Fruit fly (Drosophila melanogaster) whole organism, wandering third instar larva: ENCODE measurements around the gene CG13284.

ENCODE experiments used
- Abd-B ChIP-seq: fragments of >200 bp; optimal IDR thresholded peaks from 2 replicates; lab custom pipeline; 2017; ENCODE audit warnings: missing biosample characterization, missing genetic modification characterization
- CG32264 ChIP-seq: fragments of 200-800 bp; sonication (Bioruptor generic); optimal IDR thresholded peaks from 2 replicates; lab custom pipeline; 2016; ENCODE audit warnings: missing biosample characterization, missing genetic modification characterization
- CG9705 ChIP-seq: fragments of 200-800 bp; sonication (Bioruptor generic); optimal IDR thresholded peaks from 2 replicates; lab custom pipeline; 2018; ENCODE audit warnings: missing biosample characterization, mild to moderate bottlenecking, missing genetic modification characterization
- CrebA ChIP-seq: fragments of 200-800 bp; sonication (Bioruptor generic); optimal IDR thresholded peaks from 2 replicates; lab custom pipeline; 2016; ENCODE audit warnings: missing biosample characterization, mild to moderate bottlenecking, missing genetic modification characterization, borderline replicate concordance
- Dfd ChIP-seq: fragments of >200 bp; optimal IDR thresholded peaks from 2 replicates; lab custom pipeline; 2017; ENCODE audit warnings: missing biosample characterization, missing genetic modification characterization
- Dif ChIP-seq: fragments of 200-275, 200-300 bp; sonication (Bioruptor generic); optimal IDR thresholded peaks from 2 replicates; lab custom pipeline; 2018; ENCODE audit warnings: missing biosample characterization, missing genetic modification characterization; ENCODE audit not compliant: partially characterized antibody
- GATAd ChIP-seq: sonication (Bioruptor generic); optimal IDR thresholded peaks from 2 replicates; lab custom pipeline; 2016; ENCODE audit warnings: missing biosample characterization, missing genetic modification characterization
- HLH106 ChIP-seq: fragments of 200-800 bp; optimal IDR thresholded peaks from 3 replicates; lab custom pipeline; 2019; ENCODE audit warnings: missing biosample characterization, mild to moderate bottlenecking, missing genetic modification characterization, moderate library complexity
- Hr83 ChIP-seq: fragments of 200-300 bp; sonication (Bioruptor generic); optimal IDR thresholded peaks from 2 replicates; lab custom pipeline; 2016; ENCODE audit warnings: missing biosample characterization, mild to moderate bottlenecking, missing genetic modification characterization, moderate library complexity; ENCODE audit not compliant: poor library complexity, severe bottlenecking
- Jra ChIP-seq: sonication (Bioruptor generic); optimal IDR thresholded peaks from 2 replicates; lab custom pipeline; 2016; ENCODE audit warnings: missing biosample characterization, missing genetic modification characterization
- Mio ChIP-seq: sonication (Bioruptor generic); optimal IDR thresholded peaks from 2 replicates; lab custom pipeline; 2016; ENCODE audit warnings: missing biosample characterization, missing genetic modification characterization
- Myc ChIP-seq: fragments of >200 bp; optimal IDR thresholded peaks from 2 replicates; lab custom pipeline; 2017
- N ChIP-seq: fragments of >200 bp; optimal IDR thresholded peaks from 2 replicates; lab custom pipeline; 2018; ENCODE audit warnings: missing biosample characterization, missing external identifiers, missing genetic modification characterization
- OdsH ChIP-seq: fragments of 200-800 bp; sonication (Bioruptor generic); optimal IDR thresholded peaks from 2 replicates; lab custom pipeline; 2016; ENCODE audit warnings: missing biosample characterization, mild to moderate bottlenecking, missing genetic modification characterization
- Rel ChIP-seq, 2 experiments: fragments of 200-800 bp; sonication (Bioruptor generic) in 1 of 2; optimal IDR thresholded peaks; 2 replicates in 1 of 2; 3 replicates in 1 of 2; lab custom pipeline; 2016 to 2019; ENCODE audit warnings: mild to moderate bottlenecking in 2 of 2, missing biosample characterization in 2 of 2, missing genetic modification characterization in 2 of 2, moderate library complexity in 1 of 2
- Sp1 ChIP-seq: fragments of 200-800 bp; sonication (Bioruptor generic); optimal IDR thresholded peaks from 3 replicates; lab custom pipeline; 2019; ENCODE audit warnings: missing biosample characterization, mild to moderate bottlenecking, missing genetic modification characterization, moderate library complexity
- br ChIP-seq: fragments of 200-800 bp; sonication (Bioruptor generic); optimal IDR thresholded peaks from 2 replicates; lab custom pipeline; 2016; ENCODE audit warnings: missing biosample characterization, missing genetic modification characterization
- brk ChIP-seq: fragments of 200-800 bp; sonication (Bioruptor generic); optimal IDR thresholded peaks from 2 replicates; lab custom pipeline; 2016; ENCODE audit warnings: missing biosample characterization, mild to moderate bottlenecking, missing genetic modification characterization
- ey ChIP-seq: fragments of 200-800 bp; sonication (Bioruptor generic); optimal IDR thresholded peaks from 2 replicates; lab custom pipeline; 2016; ENCODE audit warnings: missing biosample characterization, missing genetic modification characterization
- foxo ChIP-seq, 2 experiments: fragments of 200-800 bp; sonication (Bioruptor generic); optimal IDR thresholded peaks; 2 replicates in 1 of 2; 3 replicates in 1 of 2; lab custom pipeline; 2016 to 2017; ENCODE audit warnings: missing biosample characterization in 2 of 2, missing genetic modification characterization in 2 of 2
- fru ChIP-seq: fragments of 200-800 bp; sonication (Bioruptor generic); optimal IDR thresholded peaks from 3 replicates; lab custom pipeline; 2016; ENCODE audit warnings: missing biosample characterization, mild to moderate bottlenecking, missing genetic modification characterization
- h ChIP-seq: fragments of 200-800 bp; sonication (Bioruptor generic); optimal IDR thresholded peaks from 3 replicates; lab custom pipeline; 2016; ENCODE audit warnings: missing biosample characterization, mild to moderate bottlenecking, missing genetic modification characterization
- jim ChIP-seq: fragments of 175-275, 200-325 bp; sonication (Bioruptor generic); optimal IDR thresholded peaks from 2 replicates; lab custom pipeline; 2016; ENCODE audit warnings: missing biosample characterization, mild to moderate bottlenecking, missing genetic modification characterization
- lola ChIP-seq: fragments of >200 bp; optimal IDR thresholded peaks from 2 replicates; lab custom pipeline; 2017; ENCODE audit warnings: missing biosample characterization, missing genetic modification characterization
- pan ChIP-seq: fragments of >200 bp; optimal IDR thresholded peaks from 2 replicates; lab custom pipeline; 2017
- psq ChIP-seq: fragments of 200-800 bp; sonication (Bioruptor generic); optimal IDR thresholded peaks from 3 replicates; lab custom pipeline; 2017; ENCODE audit warnings: missing biosample characterization, mild to moderate bottlenecking, missing genetic modification characterization, moderate library complexity
- sage ChIP-seq: fragments of 200-800 bp; sonication (Bioruptor generic); optimal IDR thresholded peaks from 2 replicates; lab custom pipeline; 2016; ENCODE audit warnings: missing biosample characterization, mild to moderate bottlenecking, missing genetic modification characterization
- sv ChIP-seq: fragments of 200-800 bp; sonication (Bioruptor generic); optimal IDR thresholded peaks from 3 replicates; lab custom pipeline; 2016; ENCODE audit warnings: missing biosample characterization, missing genetic modification characterization
- tai ChIP-seq: sonication (Bioruptor generic); optimal IDR thresholded peaks from 2 replicates; lab custom pipeline; 2016; ENCODE audit warnings: missing biosample characterization, missing genetic modification characterization
- usp ChIP-seq: fragments of >200 bp; optimal IDR thresholded peaks from 2 replicates; lab custom pipeline; 2017; ENCODE audit warnings: missing biosample characterization, missing genetic modification characterization
- woc ChIP-seq: sonication (Bioruptor generic); optimal IDR thresholded peaks from 2 replicates; lab custom pipeline; 2016; ENCODE audit warnings: missing biosample characterization, mild to moderate bottlenecking, missing genetic modification characterization

The CG13284 gene

dm6 chr2L:16843336-16843735, 5.2 kb downstream of the CG13284 start:
- TF ChIP-seq fru (GFP tag; lab: Kevin White, UChicago) (peak; percentile 20), h (GFP tag; lab: Kevin White, UChicago) (peak; percentile 13), sage (GFP tag; lab: Kevin White, UChicago) (no peak), Sp1 (GFP tag; lab: Kevin White, UChicago) (no peak), Myc (lab: Kevin White, UChicago) (no peak), Hr83 (no peak), brk (GFP tag; lab: Kevin White, UChicago) (no peak), N (GFP tag; lab: Kevin White, UChicago) (no peak), Rel (GFP tag; optimal IDR thresholded peaks at IDR 0.05; lab: Kevin White, UChicago) (no peak), Rel (tag; optimal IDR thresholded peaks at IDR 0.05; lab: Kevin White, UChicago) (no peak), Mio (GFP tag; lab: Kevin White, UChicago) (no peak), usp (no peak), foxo (GFP tag; optimal IDR thresholded peaks at IDR 0.05; lab: Kevin White, UChicago) (peak in 1 of 2 experiments; percentile 6), CG32264 (GFP tag; lab: Kevin White, UChicago) (no peak), lola (no peak), jim (GFP tag; lab: Kevin White, UChicago) (no peak), ey (GFP tag; lab: Kevin White, UChicago) (no peak)

dm6 chr2L:16842505-16842904, 6.0 kb downstream of the CG13284 start:
- TF ChIP-seq HLH106, result no peak
- TF ChIP-seq fru (GFP tag; lab: Kevin White, UChicago), result peak; percentile 27
- peak; percentile 47 for TF ChIP-seq woc (GFP tag; lab: Kevin White, UChicago)
- TF ChIP-seq OdsH, result peak; percentile 45
- TF ChIP-seq, all 38 proteins: peak for 3

dm6 chr2L:16839665-16840064, 8.9 kb downstream of the CG13284 start:
- no peak for TF ChIP-seq sv (GFP tag; lab: Kevin White, UChicago)
- TF ChIP-seq lola, result no peak

- TF ChIP-seq Mio (GFP tag; lab: Kevin White, UChicago) (no peak), sage (GFP tag; lab: Kevin White, UChicago) (no peak), tai (no peak), h (GFP tag; lab: Kevin White, UChicago) (no peak), HLH106 (no peak), GATAd (GFP tag; lab: Kevin White, UChicago) (no peak), N (GFP tag; lab: Kevin White, UChicago) (no peak), Abd-B (no peak), br (GFP tag; lab: Kevin White, UChicago) (no peak), woc (GFP tag; lab: Kevin White, UChicago) (no peak)
Observed at dm6 chr2L:16837672-16838071, 10.8 kb downstream of the CG13284 start, which contains the start of the genes SclA and SclB. SclA (plus strand) TSS chr2L:16837972. SclB (plus strand) TSS chr2L:16837972.

- TF ChIP-seq h (GFP tag; lab: Kevin White, UChicago) (no peak), Myc (lab: Kevin White, UChicago) (no peak), OdsH (no peak), CG9705 (GFP tag; lab: Kevin White, UChicago) (no peak), Rel (GFP tag; optimal IDR thresholded peaks at IDR 0.05; lab: Kevin White, UChicago) (no peak), Rel (tag; optimal IDR thresholded peaks at IDR 0.05; lab: Kevin White, UChicago) (no peak), lola (no peak), Jra (no peak), tai (no peak)
Observed at dm6 chr2L:16837158-16837557, 11.4 kb downstream of the CG13284 start, which contains the start of gene Nepl9. Nepl9 (minus strand) TSS chr2L:16837258.

- TF ChIP-seq psq (GFP tag; lab: Kevin White, UChicago) (no peak), CrebA (GFP tag; lab: Kevin White, UChicago) (no peak), Dfd (GFP tag; lab: Kevin White, UChicago) (no peak), Jra (no peak), tai (no peak), Hr83 (no peak), pan (lab: Kevin White, UChicago) (no peak), CG32264 (GFP tag; lab: Kevin White, UChicago) (no peak), Dif (GFP tag; lab: Kevin White, UChicago) (no peak), Sp1 (GFP tag; lab: Kevin White, UChicago) (no peak), woc (GFP tag; lab: Kevin White, UChicago) (no peak), HLH106 (no peak), fru (GFP tag; lab: Kevin White, UChicago) (no peak), Rel (GFP tag; optimal IDR thresholded peaks at IDR 0.05; lab: Kevin White, UChicago) (no peak), Rel (tag; optimal IDR thresholded peaks at IDR 0.05; lab: Kevin White, UChicago) (no peak)
Observed at dm6 chr2L:16834402-16834801, 14.1 kb downstream of the CG13284 start, which contains the start of gene CG13282. CG13282 (minus strand) TSS chr2L:16834502.
